Fruit fly (Drosophila melanogaster) S2 (cell line): ENCODE data around the gene Miga.

ENCODE experiments used
- CG8478 ChIP-seq: fragments of >200 bp; optimal IDR thresholded peaks from 2 replicates; lab custom pipeline; 2018
- CTCF ChIP-seq, 2 experiments: fragments of >200 bp; optimal IDR thresholded peaks; 2 replicates each; lab custom pipeline; 2018

Gene Miga

DNA sequence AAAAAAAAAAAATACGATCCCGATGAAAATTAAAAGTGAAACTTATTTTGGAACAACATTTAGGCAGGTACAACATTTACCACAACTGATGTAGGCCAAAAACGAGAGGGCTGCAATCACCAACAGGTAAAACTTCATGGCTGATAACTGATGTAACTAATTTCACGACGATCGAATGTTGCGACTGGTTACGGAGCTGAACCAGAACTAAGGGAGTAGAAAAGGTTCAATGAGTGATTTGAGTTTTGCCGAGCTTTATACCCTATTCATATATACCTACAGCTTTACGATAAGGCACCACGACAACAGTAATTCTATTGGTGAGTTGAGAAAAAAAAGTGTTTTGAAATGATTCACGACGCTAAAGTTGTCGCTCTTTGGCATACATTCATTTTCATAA, 23.1 kb upstream of the Miga start, which contains the start of gene CG15347:
CG15347 (minus strand) TSS at position 213 of the 400 bp plus-strand sequence.
- no peak for TF ChIP-seq CG8478
- TF ChIP-seq CTCF (optimal IDR thresholded peaks at IDR 0.05; lab: Kevin White, UChicago): no peak

DNA sequence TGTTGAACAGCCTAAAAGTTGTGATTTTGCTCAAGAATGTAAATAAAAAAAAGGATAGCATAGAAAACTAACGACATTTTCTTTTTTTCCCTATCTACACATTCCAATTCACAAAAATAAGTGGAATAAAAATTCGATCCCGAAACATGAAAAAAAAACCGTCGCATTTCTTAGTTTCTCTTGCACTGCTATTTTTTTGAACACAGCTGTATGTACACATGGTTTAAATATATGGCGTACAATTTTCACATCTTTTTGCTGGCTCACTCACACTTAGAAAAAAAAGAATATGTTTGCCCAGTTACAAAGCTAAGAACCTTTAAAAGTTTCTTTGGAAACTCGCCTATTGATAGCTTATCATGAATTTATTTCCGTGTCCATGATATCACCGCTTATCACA, 22.6 kb upstream of the Miga start:
- TF ChIP-seq CTCF (optimal IDR thresholded peaks at IDR 0.05; lab: Kevin White, UChicago): no peak
- no peak for TF ChIP-seq CG8478

dm6 chrX:8459452-8460040, 21.9 kb upstream of the Miga start:
- TF ChIP-seq CG8478 (no peak), CTCF (optimal IDR thresholded peaks at IDR 0.05; lab: Kevin White, UChicago) (no peak)

dm6 chrX:8457532-8457931, 19.9 kb upstream of the Miga start, which contains the start of gene CG32713:
Gene CG32713 (minus strand): TSS chrX:8457632.
- TF ChIP-seq CG8478: no peak
- TF ChIP-seq CTCF (optimal IDR thresholded peaks at IDR 0.05; lab: Kevin White, UChicago): no peak

- TF ChIP-seq CTCF (optimal IDR thresholded peaks at IDR 0.05; lab: Kevin White, UChicago): no peak
- TF ChIP-seq CG8478: no peak
Measured at dm6 chrX:8455019-8455555, 17.5 kb upstream of the Miga start, which contains the start of gene org-1. Gene org-1 (minus strand): TSS chrX:8455069.

- no peak for TF ChIP-seq CTCF (optimal IDR thresholded peaks at IDR 0.05; lab: Kevin White, UChicago)
- TF ChIP-seq CG8478: no peak
Measured at dm6 chrX:8452163-8452562, 14.5 kb upstream of the Miga start.

DNA sequence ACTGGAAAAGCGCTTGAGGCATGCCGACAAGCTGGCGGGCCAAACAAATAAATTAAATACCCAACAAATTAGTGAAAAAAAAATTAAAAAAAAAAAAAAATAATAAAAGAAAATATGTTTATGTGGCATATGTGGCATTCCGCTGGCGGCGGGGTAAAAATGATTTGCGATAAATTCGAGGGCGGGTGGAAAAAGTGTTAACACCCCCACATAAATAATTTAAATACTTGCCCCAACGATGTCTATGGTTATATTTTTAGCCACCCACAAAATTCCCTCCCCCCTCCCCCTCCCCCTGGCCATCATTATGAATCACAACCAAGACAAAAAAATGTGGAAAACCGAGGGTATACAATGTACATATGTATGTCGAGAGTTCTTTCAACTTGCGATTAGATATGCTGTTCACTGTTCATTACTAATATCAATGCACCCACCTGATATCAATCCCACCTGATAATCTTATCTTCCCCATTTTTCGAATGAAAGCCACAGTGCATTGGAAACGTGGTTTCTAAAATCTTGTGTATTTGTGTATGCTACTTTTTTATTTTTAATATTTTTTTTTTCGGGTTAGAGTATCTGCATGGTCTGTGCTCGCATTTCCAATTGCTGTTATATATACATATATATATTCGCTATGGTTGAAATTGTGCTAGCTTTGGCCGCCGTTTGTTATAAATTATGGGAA, 12.7 kb upstream of the Miga start:
- no peak for TF ChIP-seq CG8478
- no peak for TF ChIP-seq CTCF (optimal IDR thresholded peaks at IDR 0.05; lab: Kevin White, UChicago)

- TF ChIP-seq CTCF (optimal IDR thresholded peaks at IDR 0.05; lab: Kevin White, UChicago) (peak; percentile 11 to 23), CG8478 (no peak)
Measured at dm6 chrX:8448171-8448570, 10.6 kb upstream of the Miga start.

- TF ChIP-seq CG8478: no peak
- TF ChIP-seq CTCF (optimal IDR thresholded peaks at IDR 0.05; lab: Kevin White, UChicago): no peak
Measured at dm6 chrX:8447166-8447565, 9.5 kb upstream of the Miga start.

dm6 chrX:8444883-8445572, 7.4 kb upstream of the Miga start:
- TF ChIP-seq CTCF (optimal IDR thresholded peaks at IDR 0.05; lab: Kevin White, UChicago): no peak

DNA sequence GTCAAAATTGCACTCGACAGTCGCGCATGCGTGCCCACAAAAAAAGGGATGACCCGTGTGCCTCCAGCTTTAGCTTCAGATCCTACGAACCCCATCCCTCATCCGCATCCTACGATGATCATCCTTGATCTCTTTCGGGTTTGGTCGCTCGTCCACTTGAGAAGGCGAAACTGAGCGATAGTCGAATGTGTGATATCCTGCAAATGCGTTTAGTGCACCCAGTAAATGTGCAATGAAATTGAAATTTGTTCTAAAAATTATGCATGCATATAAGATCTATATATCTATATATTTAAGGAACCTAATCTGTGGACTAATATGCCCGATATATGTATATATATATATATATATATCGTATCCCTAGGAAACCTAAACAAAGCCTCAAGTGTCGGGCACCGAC, 6.7 kb upstream of the Miga start:
- TF ChIP-seq CTCF (optimal IDR thresholded peaks at IDR 0.05; lab: Kevin White, UChicago): no peak
- TF ChIP-seq CG8478: no peak

DNA sequence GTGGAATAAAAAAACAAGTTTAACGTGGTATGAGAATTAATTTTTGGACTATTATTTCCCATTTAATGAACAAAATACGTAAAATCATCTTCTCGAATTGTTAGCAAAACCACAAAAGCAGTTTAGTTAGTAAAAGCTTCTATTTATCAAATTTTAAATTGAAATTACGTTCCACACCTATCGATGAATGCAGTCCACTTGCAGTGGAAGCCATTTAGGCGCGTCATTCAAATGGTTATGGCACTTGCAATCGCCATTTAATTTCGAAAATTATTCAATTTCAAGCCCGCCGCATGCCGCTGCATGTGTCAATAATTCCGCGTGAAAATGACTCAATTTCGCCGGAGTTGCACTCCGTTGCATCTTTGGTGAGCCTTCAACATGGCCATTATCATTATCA, 5.3 kb upstream of the Miga start:
- TF ChIP-seq CTCF (optimal IDR thresholded peaks at IDR 0.05; lab: Kevin White, UChicago): no peak
- no peak for TF ChIP-seq CG8478

DNA sequence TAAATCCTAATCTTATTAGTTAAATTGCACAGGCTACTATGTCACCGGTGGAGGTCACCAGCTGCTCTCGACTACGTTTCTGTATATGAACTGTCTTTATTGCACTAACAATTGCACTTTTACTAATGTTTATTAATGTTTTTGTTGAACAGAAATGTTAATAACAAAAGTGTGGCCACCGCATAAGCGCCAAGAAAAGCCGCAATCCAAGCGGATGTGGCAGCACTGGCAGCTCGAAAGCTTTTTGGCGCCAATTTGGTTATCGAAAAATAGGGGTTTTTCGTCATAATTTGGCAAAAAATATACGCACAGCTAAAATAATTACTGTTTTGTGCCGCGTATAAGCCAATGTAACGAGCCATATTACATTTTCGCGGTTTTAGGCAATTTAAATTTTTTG, 4.5 kb upstream of the Miga start, which contains the start of gene CG12123:
CG12123 (minus strand) TSS at position 188 of the 400 bp plus-strand sequence.
- TF ChIP-seq CG8478: no peak
- no peak for TF ChIP-seq CTCF (optimal IDR thresholded peaks at IDR 0.05; lab: Kevin White, UChicago)

- TF ChIP-seq CTCF (optimal IDR thresholded peaks at IDR 0.05; lab: Kevin White, UChicago) (no peak), CG8478 (no peak)
Measured at dm6 chrX:8436656-8437284, 850 bp downstream of the Miga start, which contains the start of gene CG1440. Gene CG1440 (plus strand): TSS chrX:8437057.

dm6 chrX:8433709-8434108, 3.9 kb downstream of the Miga start, which contains the start of gene CG32712:
Gene CG32712 (minus strand): TSS chrX:8433809.
- TF ChIP-seq CG8478: no peak
- TF ChIP-seq CTCF (optimal IDR thresholded peaks at IDR 0.05; lab: Kevin White, UChicago): no peak
